Worm (Caenorhabditis elegans) whole organism, late embryonic: ENCODE data around the gene str-52.

Experiments
- C08G9.2 ChIP-seq: sonication (generic microtip); optimal IDR thresholded peaks from 2 replicates; lab custom pipeline; 2016; ENCODE audit warnings: mild to moderate bottlenecking, missing genetic modification characterization, moderate library complexity, missing compliant biosample characterization
- C38D4.7 ChIP-seq: fragments of 200-800 bp; sonication (Bioruptor generic); optimal IDR thresholded peaks from 2 replicates; lab custom pipeline; 2018; ENCODE audit warnings: mild to moderate bottlenecking, missing genetic modification characterization, moderate library complexity, missing compliant biosample characterization
- K02D7.2 ChIP-seq: sonication (generic microtip); optimal IDR thresholded peaks from 2 replicates; lab custom pipeline; 2017; ENCODE audit warnings: mild to moderate bottlenecking, missing genetic modification characterization, missing compliant biosample characterization
- ceh-14 ChIP-seq: sonication (generic microtip); optimal IDR thresholded peaks from 2 replicates; lab custom pipeline; 2016; ENCODE audit warnings: missing genotype, missing genetic modification characterization, missing compliant biosample characterization
- ceh-18 ChIP-seq: sonication (generic microtip); optimal IDR thresholded peaks from 2 replicates; lab custom pipeline; 2016; ENCODE audit warnings: missing genetic modification characterization, missing compliant biosample characterization
- ceh-19 ChIP-seq: fragments of 200-800 bp; sonication (Bioruptor generic); optimal IDR thresholded peaks from 2 replicates; lab custom pipeline; 2018; ENCODE audit warnings: mild to moderate bottlenecking, missing genetic modification characterization, missing compliant biosample characterization
- ceh-2 ChIP-seq: sonication (generic microtip); optimal IDR thresholded peaks from 2 replicates; lab custom pipeline; 2016; ENCODE audit warnings: missing genotype, missing genetic modification characterization, missing compliant biosample characterization
- ceh-24 ChIP-seq: sonication (generic microtip); optimal IDR thresholded peaks from 2 replicates; lab custom pipeline; 2016; ENCODE audit warnings: mild to moderate bottlenecking, missing genetic modification characterization, missing compliant biosample characterization
- ceh-30 ChIP-seq: fragments of 150-350 bp; optimal IDR thresholded peaks from 2 replicates; lab custom pipeline; 2014; ENCODE audit warnings: missing biosample characterization, missing genetic modification characterization
- ceh-31 ChIP-seq: sonication (generic microtip); optimal IDR thresholded peaks from 2 replicates; lab custom pipeline; 2016; ENCODE audit warnings: missing genetic modification characterization, missing compliant biosample characterization
- ceh-48 ChIP-seq: sonication (generic microtip); optimal IDR thresholded peaks from 2 replicates; lab custom pipeline; 2016; ENCODE audit warnings: missing genetic modification characterization, inconsistent platforms, missing compliant biosample characterization
- ceh-6 ChIP-seq: fragments of 200-800 bp; sonication (Bioruptor generic); optimal IDR thresholded peaks from 2 replicates; lab custom pipeline; 2018; ENCODE audit warnings: mild to moderate bottlenecking, missing genetic modification characterization, missing compliant biosample characterization
- ceh-9 ChIP-seq: sonication (generic microtip); optimal IDR thresholded peaks from 2 replicates; lab custom pipeline; 2016; ENCODE audit warnings: mild to moderate bottlenecking, missing genetic modification characterization, inconsistent platforms, missing compliant biosample characterization
- dmd-4 ChIP-seq: sonication (generic microtip); optimal IDR thresholded peaks from 2 replicates; lab custom pipeline; 2016; ENCODE audit warnings: borderline replicate concordance, missing genetic modification characterization, missing compliant biosample characterization
- elt-2 ChIP-seq: sonication (generic microtip); optimal IDR thresholded peaks from 2 replicates; lab custom pipeline; 2016; ENCODE audit warnings: missing genetic modification reagents, missing genetic modification characterization, missing compliant biosample characterization
- ets-4 ChIP-seq: sonication (generic microtip); optimal IDR thresholded peaks from 2 replicates; lab custom pipeline; 2016; ENCODE audit warnings: missing genetic modification characterization, missing compliant biosample characterization
- fax-1 ChIP-seq: sonication (generic microtip); optimal IDR thresholded peaks from 2 replicates; lab custom pipeline; 2016; ENCODE audit warnings: missing genotype, missing genetic modification characterization, missing compliant biosample characterization
- fkh-10 ChIP-seq: fragments of 150-350 bp; optimal IDR thresholded peaks from 2 replicates; lab custom pipeline; 2014; ENCODE audit warnings: missing biosample characterization, missing genetic modification reagents, missing genetic modification characterization
- fkh-6 ChIP-seq: sonication (generic microtip); optimal IDR thresholded peaks from 2 replicates; lab custom pipeline; 2016; ENCODE audit warnings: missing genetic modification characterization, missing compliant biosample characterization
- hlh-13 ChIP-seq: fragments of 200-800 bp; sonication (Bioruptor generic); optimal IDR thresholded peaks from 2 replicates; lab custom pipeline; 2018; ENCODE audit warnings: mild to moderate bottlenecking, missing genetic modification characterization, missing compliant biosample characterization
- hlh-6 ChIP-seq: sonication (generic microtip); optimal IDR thresholded peaks from 2 replicates; lab custom pipeline; 2016; ENCODE audit warnings: missing genotype, missing genetic modification characterization, missing compliant biosample characterization
- madf-2 ChIP-seq: sonication (generic microtip); optimal IDR thresholded peaks from 2 replicates; lab custom pipeline; 2017; ENCODE audit warnings: missing genetic modification characterization, missing compliant biosample characterization
- nfya-1 ChIP-seq: sonication (generic microtip); optimal IDR thresholded peaks from 2 replicates; lab custom pipeline; 2017; ENCODE audit warnings: missing genetic modification characterization, mild to moderate bottlenecking, missing compliant biosample characterization, antibody characterized with exemption, moderate library complexity
- nhr-11 ChIP-seq: fragments of 150-350 bp; optimal IDR thresholded peaks from 2 replicates; lab custom pipeline; 2014; ENCODE audit warnings: missing biosample characterization, missing genetic modification characterization
- nhr-232 ChIP-seq: sonication (generic microtip); optimal IDR thresholded peaks from 2 replicates; lab custom pipeline; 2016; ENCODE audit warnings: missing genetic modification characterization, missing compliant biosample characterization
- pag-3 ChIP-seq: sonication (generic microtip); optimal IDR thresholded peaks from 2 replicates; lab custom pipeline; 2016; ENCODE audit warnings: missing compliant biosample characterization, missing genetic modification characterization, borderline replicate concordance
- pat-9 ChIP-seq: fragments of 200-800 bp; sonication (Bioruptor generic); optimal IDR thresholded peaks from 2 replicates; lab custom pipeline; 2018; ENCODE audit warnings: mild to moderate bottlenecking, missing genetic modification characterization, moderate library complexity, missing compliant biosample characterization
- pax-1 ChIP-seq: fragments of 150-350 bp; optimal IDR thresholded peaks from 2 replicates; lab custom pipeline; 2014; ENCODE audit warnings: missing biosample characterization, missing genetic modification characterization
- pha-4 ChIP-seq: fragments of 150-350 bp; optimal IDR thresholded peaks from 2 replicates; lab custom pipeline; 2018; ENCODE audit warnings: missing biosample characterization, missing genetic modification reagents, missing genetic modification characterization
- pros-1 ChIP-seq: fragments of 150-350 bp; optimal IDR thresholded peaks from 2 replicates; lab custom pipeline; 2014; ENCODE audit warnings: missing biosample characterization, missing genetic modification reagents, missing genetic modification characterization
- ref-2 ChIP-seq: sonication (generic microtip); optimal IDR thresholded peaks from 2 replicates; lab custom pipeline; 2016; ENCODE audit warnings: missing genetic modification characterization, missing compliant biosample characterization
- rnt-1 ChIP-seq: sonication (generic microtip); optimal IDR thresholded peaks from 2 replicates; lab custom pipeline; 2016; ENCODE audit warnings: missing genetic modification characterization, missing compliant biosample characterization
- sdc-2 ChIP-seq: sonication (generic microtip); optimal IDR thresholded peaks from 2 replicates; lab custom pipeline; 2016; ENCODE audit warnings: missing genotype, missing genetic modification characterization, missing compliant biosample characterization
- tbx-2 ChIP-seq: sonication (generic microtip); optimal IDR thresholded peaks from 2 replicates; lab custom pipeline; 2016; ENCODE audit warnings: missing genetic modification characterization, missing compliant biosample characterization
- unc-3 ChIP-seq, 2 experiments: fragments of 200-800 bp in 1 of 2; sonication (Bioruptor generic) in 1 of 2; sonication (generic microtip) in 1 of 2; conservative IDR thresholded peaks in 1 of 2; optimal IDR thresholded peaks in 1 of 2; 2 replicates each; pipeline versions ENCODE4 v1.3.6 to Lab custom; 2016 to 2022; ENCODE audit warnings: missing compliant biosample characterization in 2 of 2, missing genetic modification characterization in 2 of 2, missing genetic modification reagents in 1 of 2
- unc-86 ChIP-seq: sonication (generic microtip); optimal IDR thresholded peaks from 2 replicates; lab custom pipeline; 2016; ENCODE audit warnings: missing genetic modification characterization, missing compliant biosample characterization
- zip-5 ChIP-seq: sonication (generic microtip); optimal IDR thresholded peaks from 2 replicates; lab custom pipeline; 2016; ENCODE audit warnings: missing genetic modification characterization, missing compliant biosample characterization

str-52 gene

DNA sequence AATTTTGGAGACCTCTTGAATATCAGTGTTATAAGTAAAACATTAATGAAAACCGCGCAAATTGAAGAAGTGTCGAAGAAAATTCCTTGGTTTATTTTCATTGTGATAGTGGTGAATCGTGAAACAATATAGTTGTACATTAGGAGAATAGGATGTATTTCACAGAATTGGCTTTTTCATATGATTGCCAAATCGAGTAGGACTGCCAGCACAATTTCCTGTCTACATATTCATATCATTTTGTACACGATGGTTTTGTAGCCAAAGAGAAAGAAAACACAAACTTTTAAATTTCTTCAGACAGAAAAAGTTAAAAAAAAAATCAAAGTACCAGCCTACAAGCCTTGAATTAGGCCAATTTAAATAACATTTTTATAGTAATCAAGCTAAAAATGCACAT is 17.8 kb upstream of the str-52 start, which contains the start of gene str-255:
Gene str-255 (minus strand): TSS at position 101 of the 400 bp plus-strand sequence.
- TF ChIP-seq K02D7.2 (tag; lab: Kevin White, UChicago): no peak
- TF ChIP-seq madf-2: no peak
- no peak for TF ChIP-seq ceh-2 (tag; lab: Kevin White, UChicago)
- TF ChIP-seq unc-86 (tag; lab: Kevin White, UChicago): no peak
- TF ChIP-seq, all 69 proteins: peak for 0

DNA sequence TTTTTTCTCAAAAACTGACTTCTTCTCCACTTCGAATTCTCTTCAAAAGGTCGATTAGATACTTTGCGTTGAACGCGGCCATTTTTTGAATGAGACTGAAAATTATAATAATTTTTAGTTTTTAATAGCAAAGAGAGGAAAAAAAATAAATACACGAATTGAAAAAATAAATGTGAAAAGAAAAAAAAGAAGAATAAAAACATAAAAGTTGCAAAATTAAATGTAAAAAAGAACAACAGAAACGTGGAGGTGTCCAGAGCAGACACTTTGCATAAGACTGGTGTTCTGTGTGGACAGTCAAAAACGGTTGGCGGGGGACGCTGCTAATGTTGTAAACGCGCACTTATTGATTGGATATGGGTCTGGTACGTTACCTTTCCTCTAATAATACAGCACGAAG is 13.4 kb upstream of the str-52 start, which contains the start of gene C45H4.14:
Gene C45H4.14 (minus strand): TSS at position 101 of the 400 bp plus-strand sequence.
- TF ChIP-seq ceh-30 (tag; lab: Kevin White, UChicago) (no peak), rnt-1 (tag; lab: Kevin White, UChicago) (no peak), tbx-2 (tag; lab: Kevin White, UChicago) (no peak), ceh-14 (tag; lab: Kevin White, UChicago) (no peak), dmd-4 (no peak), pax-1 (no peak), ceh-31 (no peak), C38D4.7 (GFP tag; lab: Kevin White, UChicago) (no peak), ceh-24 (tag; lab: Kevin White, UChicago) (no peak), nhr-232 (tag; lab: Kevin White, UChicago) (no peak), ceh-9 (tag; lab: Kevin White, UChicago) (no peak)

DNA sequence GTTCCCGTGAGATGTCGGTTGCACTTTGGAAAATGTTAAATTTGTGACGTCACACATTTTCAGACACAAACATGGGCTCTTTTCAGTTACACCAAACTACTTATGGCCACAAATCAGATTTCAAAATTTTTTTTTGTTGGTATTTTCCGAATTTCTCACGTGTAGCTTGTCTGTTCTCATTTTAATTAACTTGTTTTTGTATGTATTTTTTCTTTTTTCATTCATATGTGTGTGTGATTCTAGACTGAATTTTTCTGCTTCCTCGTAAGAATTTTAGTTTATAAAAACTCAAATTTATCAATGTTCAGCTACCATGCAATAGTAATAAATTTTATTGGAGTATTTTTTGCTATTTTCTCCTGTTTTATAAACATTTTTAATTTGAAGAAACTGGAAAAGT is 10.9 kb upstream of the str-52 start, which contains the start of gene srbc-22:
Gene srbc-22 (plus strand): TSS at position 301 of the 400 bp plus-strand sequence.
- TF ChIP-seq pag-3 (no peak), zip-5 (tag; lab: Kevin White, UChicago) (no peak)

DNA sequence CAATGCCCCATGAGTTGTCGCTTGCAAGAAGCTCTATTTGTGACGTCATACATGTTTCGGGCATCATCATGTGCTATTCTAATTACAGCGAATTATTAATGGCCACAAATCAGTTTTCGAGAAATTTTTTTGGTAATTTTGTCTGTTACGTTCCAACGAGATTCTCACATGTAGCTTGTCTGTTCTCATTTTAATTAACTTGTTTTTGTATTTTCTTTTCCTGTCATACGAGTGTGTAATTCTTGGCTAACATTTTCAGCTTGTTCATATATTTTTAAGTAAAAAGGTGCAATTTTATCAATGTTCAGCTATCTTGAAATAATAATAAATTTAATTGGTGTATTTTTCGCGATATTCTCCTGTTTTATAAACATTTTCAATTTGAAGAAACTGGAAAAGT is 9.3 kb upstream of the str-52 start, which contains the start of gene srbc-21:
Gene srbc-21 (plus strand): TSS at position 301 of the 400 bp plus-strand sequence.
- TF ChIP-seq elt-2 (tag; lab: Kevin White, UChicago) (no peak), rnt-1 (tag; lab: Kevin White, UChicago) (no peak), nhr-11 (tag; lab: Kevin White, UChicago) (no peak), madf-2 (no peak), fkh-6 (tag; lab: Kevin White, UChicago) (no peak), C08G9.2 (tag; lab: Kevin White, UChicago) (no peak), ceh-14 (tag; lab: Kevin White, UChicago) (no peak), unc-3 (GFP tag; conservative IDR thresholded peaks at IDR 0.05; lab: Robert Waterston, UW) (no peak), unc-3 (tag; optimal IDR thresholded peaks at IDR 0.05; lab: Kevin White, UChicago) (no peak), nfya-1 (no peak), pha-4 (tag; lab: Kevin White, UChicago) (no peak), ceh-48 (tag; lab: Kevin White, UChicago) (no peak), tbx-2 (tag; lab: Kevin White, UChicago) (no peak), hlh-6 (tag; lab: Kevin White, UChicago) (no peak), pat-9 (tag; lab: Kevin White, UChicago) (no peak), fax-1 (tag; lab: Kevin White, UChicago) (no peak), hlh-13 (GFP tag; lab: Kevin White, UChicago) (no peak)
- TF ChIP-seq, all 69 proteins: peak for 0

DNA sequence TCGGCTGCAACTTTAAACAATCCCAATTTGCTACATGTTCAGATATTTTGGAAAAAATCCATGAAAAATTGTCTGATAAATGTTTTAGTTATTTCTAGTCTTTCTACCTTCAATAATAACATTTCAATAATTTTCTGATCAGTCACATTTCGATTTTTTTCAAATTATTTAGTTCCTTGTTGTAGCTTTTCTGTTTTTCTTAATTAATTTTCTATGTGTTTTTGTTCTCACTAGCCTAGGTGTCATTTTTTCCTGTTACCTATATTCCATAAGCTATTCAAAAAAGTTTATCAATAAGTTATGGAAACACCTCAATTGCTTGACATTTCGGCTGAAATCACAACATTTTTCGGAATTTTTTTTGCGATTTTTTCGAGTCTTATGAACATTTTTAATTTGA is 7.3 kb upstream of the str-52 start, which contains the start of gene srbc-23:
Gene srbc-23 (plus strand): TSS at position 301 of the 400 bp plus-strand sequence.
- TF ChIP-seq unc-3 (GFP tag; conservative IDR thresholded peaks at IDR 0.05; lab: Robert Waterston, UW) (no peak), unc-3 (tag; optimal IDR thresholded peaks at IDR 0.05; lab: Kevin White, UChicago) (no peak), C08G9.2 (tag; lab: Kevin White, UChicago) (no peak), ref-2 (tag; lab: Kevin White, UChicago) (no peak), ets-4 (tag; lab: Kevin White, UChicago) (no peak), nfya-1 (no peak), pros-1 (tag; lab: Kevin White, UChicago) (no peak), fkh-10 (GFP tag; lab: Kevin White, UChicago) (no peak), fkh-6 (tag; lab: Kevin White, UChicago) (no peak), ceh-6 (GFP tag; lab: Kevin White, UChicago) (no peak), pax-1 (no peak), ceh-19 (no peak), sdc-2 (tag; lab: Kevin White, UChicago) (no peak), ceh-18 (tag; lab: Kevin White, UChicago) (no peak)
